Worm (Caenorhabditis elegans) whole organism, L3 larva: ENCODE results near the gene F52G3.5.

Experiments
- ZK546.5 ChIP-seq: sonication (generic microtip); optimal IDR thresholded peaks from 2 replicates; lab custom pipeline; 2017; ENCODE audit warnings: missing biosample characterization, missing genetic modification characterization
- aly-2 ChIP-seq: fragments of 150-350 bp; optimal IDR thresholded peaks from 2 replicates; lab custom pipeline; 2014; ENCODE audit warnings: missing biosample characterization, missing genetic modification characterization
- ama-1 ChIP-seq: fragments of 150-350 bp; optimal IDR thresholded peaks from 2 replicates; lab custom pipeline; 2018
- ceh-16 ChIP-seq: sonication (generic microtip); optimal IDR thresholded peaks from 2 replicates; lab custom pipeline; 2017; ENCODE audit warnings: missing biosample characterization, missing genetic modification characterization
- ceh-28 ChIP-seq: fragments of 150-350 bp; optimal IDR thresholded peaks from 2 replicates; lab custom pipeline; 2014; ENCODE audit warnings: missing biosample characterization, missing genetic modification reagents, missing genetic modification characterization
- ceh-9 ChIP-seq: sonication (generic microtip); optimal IDR thresholded peaks from 2 replicates; lab custom pipeline; 2018; ENCODE audit warnings: missing biosample characterization, missing genetic modification characterization
- daf-12 ChIP-seq: fragments of 150-350 bp; optimal IDR thresholded peaks from 2 replicates; lab custom pipeline; 2014; ENCODE audit warnings: missing biosample characterization, missing genetic modification reagents, missing genetic modification characterization
- egl-27 ChIP-seq: sonication (generic microtip); optimal IDR thresholded peaks from 4 replicates; lab custom pipeline; 2017; ENCODE audit warnings: missing biosample characterization, missing genetic modification reagents, missing genetic modification characterization
- elt-2 ChIP-seq: sonication (generic microtip); optimal IDR thresholded peaks from 2 replicates; lab custom pipeline; 2016; ENCODE audit warnings: missing genetic modification reagents, mild to moderate bottlenecking, missing genetic modification characterization, missing compliant biosample characterization
- elt-3 ChIP-seq, 3 experiments: fragments of 150-350 bp in 1 of 3; sonication (generic microtip) in 2 of 3; optimal IDR thresholded peaks; 2 replicates in 2 of 3; 4 replicates in 1 of 3; lab custom pipeline; 2014 to 2017; ENCODE audit warnings: missing biosample characterization in 3 of 3, missing genetic modification characterization in 3 of 3
- eor-1 ChIP-seq, 2 experiments: fragments of 150-350 bp; optimal IDR thresholded peaks; 2 replicates each; lab custom pipeline; 2014 to 2018; ENCODE audit warnings: missing biosample characterization in 2 of 2, missing genetic modification characterization in 2 of 2
- fkh-10 ChIP-seq: sonication (generic microtip); optimal IDR thresholded peaks from 2 replicates; lab custom pipeline; 2017; ENCODE audit warnings: missing biosample characterization, missing genetic modification reagents, missing genetic modification characterization
- fkh-2 ChIP-seq: fragments of 150-350 bp; optimal IDR thresholded peaks from 2 replicates; lab custom pipeline; 2014; ENCODE audit warnings: missing biosample characterization, missing genetic modification reagents, missing genetic modification characterization
- fos-1 ChIP-seq: fragments of 150-350 bp; optimal IDR thresholded peaks from 2 replicates; lab custom pipeline; 2014; ENCODE audit warnings: missing biosample characterization, missing genetic modification characterization
- hmg-11 ChIP-seq: sonication (generic microtip); optimal IDR thresholded peaks from 2 replicates; lab custom pipeline; 2016; ENCODE audit warnings: missing genetic modification characterization, missing compliant biosample characterization
- jun-1 ChIP-seq: fragments of 150-350 bp; optimal IDR thresholded peaks from 2 replicates; lab custom pipeline; 2014; ENCODE audit warnings: missing biosample characterization, missing genetic modification reagents, missing genetic modification characterization
- lin-15B ChIP-seq: fragments of 150-350 bp; optimal IDR thresholded peaks from 2 replicates; lab custom pipeline; 2014; ENCODE audit warnings: missing biosample characterization, missing genetic modification characterization
- lin-39 ChIP-seq: fragments of 150-350 bp; optimal IDR thresholded peaks from 2 replicates; lab custom pipeline; 2018; ENCODE audit warnings: missing biosample characterization, missing genetic modification reagents, missing genetic modification characterization
- lsy-12 ChIP-seq: sonication (generic microtip); optimal IDR thresholded peaks from 2 replicates; lab custom pipeline; 2016; ENCODE audit warnings: mild to moderate bottlenecking, missing genetic modification characterization, missing compliant biosample characterization
- mdl-1 ChIP-seq: fragments of 150-350 bp; optimal IDR thresholded peaks from 2 replicates; lab custom pipeline; 2014; ENCODE audit warnings: missing biosample characterization, missing genetic modification characterization
- mml-1 ChIP-seq: fragments of 150-350 bp; sonication (generic microtip); optimal IDR thresholded peaks from 3 replicates; lab custom pipeline; 2014; ENCODE audit warnings: missing biosample characterization, missing genetic modification characterization
- nfya-1 ChIP-seq: sonication (generic microtip); optimal IDR thresholded peaks from 2 replicates; lab custom pipeline; 2017; ENCODE audit warnings: missing genetic modification characterization, mild to moderate bottlenecking, missing compliant biosample characterization, antibody characterized with exemption, moderate library complexity; ENCODE audit not compliant: insufficient read depth
- nhr-11 ChIP-seq: fragments of 150-350 bp; optimal IDR thresholded peaks from 2 replicates; lab custom pipeline; 2014; ENCODE audit warnings: missing biosample characterization, missing genetic modification characterization
- nhr-23 ChIP-seq: fragments of 150-350 bp; optimal IDR thresholded peaks from 2 replicates; lab custom pipeline; 2014; ENCODE audit warnings: missing biosample characterization, missing genetic modification reagents, missing genetic modification characterization
- nhr-237 ChIP-seq: fragments of 150-350 bp; optimal IDR thresholded peaks from 2 replicates; lab custom pipeline; 2014; ENCODE audit warnings: missing biosample characterization, missing genetic modification characterization
- nhr-28 ChIP-seq: fragments of 150-350 bp; optimal IDR thresholded peaks from 2 replicates; lab custom pipeline; 2014; ENCODE audit warnings: missing biosample characterization, missing genetic modification characterization
- nhr-43 ChIP-seq: sonication (generic microtip); optimal IDR thresholded peaks from 2 replicates; lab custom pipeline; 2016; ENCODE audit warnings: mild to moderate bottlenecking, missing genetic modification characterization, missing compliant biosample characterization; ENCODE audit not compliant: poor library complexity, severe bottlenecking
- nhr-76 ChIP-seq: fragments of 150-350 bp; sonication (generic microtip); optimal IDR thresholded peaks from 5 replicates; lab custom pipeline; 2014; ENCODE audit warnings: missing biosample characterization, missing genetic modification characterization
- nhr-77 ChIP-seq: fragments of 150-350 bp; optimal IDR thresholded peaks from 2 replicates; lab custom pipeline; 2014; ENCODE audit warnings: missing biosample characterization, missing genetic modification characterization
- pha-4 ChIP-seq: fragments of 150-350 bp; optimal IDR thresholded peaks from 2 replicates; lab custom pipeline; 2014; ENCODE audit warnings: missing biosample characterization, missing genetic modification reagents, missing genetic modification characterization
- pqm-1 ChIP-seq: fragments of 150-350 bp; optimal IDR thresholded peaks from 2 replicates; lab custom pipeline; 2017; ENCODE audit warnings: missing biosample characterization, missing genetic modification characterization, inconsistent platforms
- sea-2 ChIP-seq: fragments of 150-350 bp; sonication (generic microtip); optimal IDR thresholded peaks from 4 replicates; lab custom pipeline; 2014; ENCODE audit warnings: missing biosample characterization, missing genetic modification reagents, missing genetic modification characterization
- skn-1 ChIP-seq: fragments of 150-350 bp; optimal IDR thresholded peaks from 2 replicates; lab custom pipeline; 2014; ENCODE audit warnings: missing biosample characterization, missing genetic modification characterization
- snpc-4 ChIP-seq: fragments of 150-350 bp; optimal IDR thresholded peaks from 2 replicates; lab custom pipeline; 2014; ENCODE audit warnings: missing biosample characterization, missing genetic modification characterization
- tbx-2 ChIP-seq: sonication (generic microtip); optimal IDR thresholded peaks from 2 replicates; lab custom pipeline; 2016; ENCODE audit warnings: mild to moderate bottlenecking, missing genetic modification characterization, missing compliant biosample characterization
- unc-39 ChIP-seq: sonication (generic microtip); optimal IDR thresholded peaks from 4 replicates; lab custom pipeline; 2017; ENCODE audit warnings: missing biosample characterization, missing genetic modification characterization
- unc-62 ChIP-seq: fragments of 150-350 bp; sonication (generic microtip); optimal IDR thresholded peaks from 4 replicates; lab custom pipeline; 2014; ENCODE audit warnings: missing biosample characterization, missing genetic modification reagents, missing genetic modification characterization
- ztf-4 ChIP-seq: fragments of 150-350 bp; optimal IDR thresholded peaks from 2 replicates; lab custom pipeline; 2014; ENCODE audit warnings: missing biosample characterization, missing genetic modification characterization

Gene F52G3.5

ce11 chrX:16976043-16976442 lies at the start of gene F52G3.5:
Gene F52G3.5 (minus strand): TSS chrX:16976143.
- TF ChIP-seq mdl-1 (tag; lab: Kevin White, UChicago) (no peak), nhr-23 (tag; lab: Kevin White, UChicago) (no peak), unc-39 (no peak), ZK546.5 (tag; lab: Kevin White, UChicago) (no peak), mml-1 (tag; lab: Kevin White, UChicago) (no peak), tbx-2 (no peak), nhr-77 (tag; lab: Kevin White, UChicago) (no peak), pha-4 (tag; lab: Kevin White, UChicago) (no peak), snpc-4 (tag; lab: Kevin White, UChicago) (no peak), lsy-12 (tag; lab: Kevin White, UChicago) (no peak), egl-27 (tag; lab: Kevin White, UChicago) (no peak), daf-12 (tag; lab: Kevin White, UChicago) (no peak)

DNA sequence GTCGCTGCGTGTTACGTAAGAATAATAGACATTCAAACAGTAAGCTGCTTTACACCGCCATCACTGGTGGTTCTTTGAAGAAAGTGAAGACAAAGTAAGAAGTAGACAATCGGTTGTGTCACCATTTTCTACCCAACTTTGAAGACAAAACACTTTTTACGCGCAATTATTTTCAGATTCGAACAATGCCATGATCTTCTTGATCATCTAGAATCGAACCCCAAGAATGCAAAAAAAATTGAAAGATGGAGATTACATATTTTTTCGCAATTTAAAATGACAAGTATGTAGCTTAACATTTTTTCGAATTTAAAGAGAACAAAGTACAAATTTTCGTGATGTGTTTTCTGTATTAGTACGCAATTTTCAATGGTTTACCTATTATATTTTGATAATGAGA lies 44.9 kb upstream of the F52G3.5 start, which contains the start of gene F35B3.4:
TSS of gene F35B3.4 (minus strand) at position 101 of the 400 bp plus-strand sequence.
- TF ChIP-seq hmg-11 (tag; lab: Kevin White, UChicago) = no peak
- no peak for TF ChIP-seq lin-15B (tag; lab: Kevin White, UChicago)
- no peak for TF ChIP-seq daf-12 (tag; lab: Kevin White, UChicago)
- no peak for TF ChIP-seq pqm-1 (tag; lab: Kevin White, UChicago)
- TF ChIP-seq mdl-1 (tag; lab: Kevin White, UChicago) = no peak
- TF ChIP-seq ceh-28 (tag; lab: Kevin White, UChicago) = no peak
- TF ChIP-seq nhr-28 = no peak
- no peak for TF ChIP-seq eor-1 (tag; optimal IDR thresholded peaks at IDR 0.05; lab: Kevin White, UChicago)
- TF ChIP-seq fkh-10 (GFP tag; lab: Kevin White, UChicago) = no peak
- no peak for TF ChIP-seq ceh-9
- TF ChIP-seq ceh-16 (tag; lab: Kevin White, UChicago) = no peak
- no peak for TF ChIP-seq ztf-4 (tag; lab: Kevin White, UChicago)
- TF ChIP-seq aly-2 (tag; lab: Kevin White, UChicago) = no peak
- no peak for TF ChIP-seq unc-62 (GFP tag; lab: Kevin White, UChicago)
- no peak for TF ChIP-seq nhr-77 (tag; lab: Kevin White, UChicago)
- no peak for TF ChIP-seq nhr-11 (tag; lab: Kevin White, UChicago)

- TF ChIP-seq fos-1 (tag; lab: Kevin White, UChicago) (no peak), unc-62 (GFP tag; lab: Kevin White, UChicago) (no peak), nhr-237 (no peak), nhr-43 (tag; lab: Kevin White, UChicago) (no peak), sea-2 (GFP tag; lab: Kevin White, UChicago) (no peak), ZK546.5 (tag; lab: Kevin White, UChicago) (no peak), ztf-4 (tag; lab: Kevin White, UChicago) (no peak), tbx-2 (no peak), ama-1 (no peak), fkh-2 (tag; lab: Kevin White, UChicago) (no peak), skn-1 (tag; lab: Kevin White, UChicago) (no peak), unc-39 (no peak), fkh-10 (GFP tag; lab: Kevin White, UChicago) (no peak), lin-39 (tag; lab: Kevin White, UChicago) (no peak), eor-1 (tag; optimal IDR thresholded peaks at IDR 0.05; lab: Kevin White, UChicago) (no peak), snpc-4 (tag; lab: Kevin White, UChicago) (no peak), jun-1 (tag; lab: Kevin White, UChicago) (no peak), mdl-1 (tag; lab: Kevin White, UChicago) (no peak), ceh-16 (tag; lab: Kevin White, UChicago) (no peak)
Measured at ce11 chrX:17019098-17019497, 43.2 kb upstream of the F52G3.5 start.

DNA sequence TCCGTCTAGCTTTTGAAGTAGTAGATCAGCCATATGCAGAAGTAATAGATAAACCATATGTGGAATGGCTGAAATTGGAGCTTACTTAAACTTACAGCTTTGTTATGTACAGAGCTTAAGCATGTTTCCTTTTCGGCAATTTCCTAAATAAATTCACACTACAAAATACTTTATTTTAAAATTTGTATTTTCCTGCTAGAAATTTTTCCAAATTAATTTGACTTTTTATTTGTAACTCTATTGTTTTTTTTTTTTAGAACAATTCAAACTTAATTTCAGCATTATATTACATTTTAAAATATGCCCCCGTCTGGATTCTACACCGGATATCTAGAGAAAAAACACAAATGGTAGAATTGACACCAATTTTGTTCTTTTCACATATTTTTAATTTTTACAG lies 37.2 kb upstream of the F52G3.5 start, which contains the start of gene F35B3.3:
TSS of gene F35B3.3 (plus strand) at position 301 of the 400 bp plus-strand sequence.
- no peak for TF ChIP-seq ceh-9
- no peak for TF ChIP-seq nhr-11 (tag; lab: Kevin White, UChicago)
- TF ChIP-seq nhr-28 = no peak
- TF ChIP-seq aly-2 (tag; lab: Kevin White, UChicago) = no peak
- no peak for TF ChIP-seq ama-1
- TF ChIP-seq lin-39 (tag; lab: Kevin White, UChicago) = no peak
- no peak for TF ChIP-seq ceh-16 (tag; lab: Kevin White, UChicago)
- no peak for TF ChIP-seq ztf-4 (tag; lab: Kevin White, UChicago)
- no peak for TF ChIP-seq hmg-11 (tag; lab: Kevin White, UChicago)
- no peak for TF ChIP-seq nhr-76 (tag; lab: Kevin White, UChicago)
- no peak for TF ChIP-seq mdl-1 (tag; lab: Kevin White, UChicago)
- no peak for TF ChIP-seq nhr-43 (tag; lab: Kevin White, UChicago)
- TF ChIP-seq ceh-28 (tag; lab: Kevin White, UChicago) = no peak
- no peak for TF ChIP-seq lin-15B (tag; lab: Kevin White, UChicago)
- TF ChIP-seq elt-3 (tag; optimal IDR thresholded peaks at IDR 0.05; lab: Kevin White, UChicago) = no peak
- no peak for TF ChIP-seq fos-1 (tag; lab: Kevin White, UChicago)
- TF ChIP-seq nfya-1 = no peak
- TF ChIP-seq jun-1 (tag; lab: Kevin White, UChicago) = no peak
- TF ChIP-seq elt-2 (tag; lab: Kevin White, UChicago) = no peak
